Worm (Caenorhabditis elegans) whole organism, L2 larva: Measurements from ENCODE around the gene T12A7.9.

Experiments used
- C34F6.9 ChIP-seq: fragments of 150-350 bp; optimal IDR thresholded peaks from 2 replicates; lab custom pipeline; 2014; ENCODE audit warnings: missing biosample characterization, missing genetic modification characterization
- R02D3.7 ChIP-seq: fragments of 150-350 bp; optimal IDR thresholded peaks from 2 replicates; lab custom pipeline; 2014; ENCODE audit warnings: missing biosample characterization, missing genetic modification characterization
- Y55F3AM.14 ChIP-seq: fragments of 200-800 bp; sonication (Bioruptor generic); optimal IDR thresholded peaks from 2 replicates; lab custom pipeline; 2018; ENCODE audit warnings: mild to moderate bottlenecking, missing genetic modification characterization, missing compliant biosample characterization
- ZK546.5 ChIP-seq: sonication (generic microtip); optimal IDR thresholded peaks from 2 replicates; lab custom pipeline; 2017; ENCODE audit warnings: missing biosample characterization, missing genetic modification characterization
- aly-2 ChIP-seq: fragments of 150-350 bp; optimal IDR thresholded peaks from 2 replicates; lab custom pipeline; 2014; ENCODE audit warnings: missing biosample characterization, missing genetic modification characterization
- ama-1 ChIP-seq: fragments of 150-350 bp; optimal IDR thresholded peaks from 2 replicates; lab custom pipeline; 2018; ENCODE audit warnings: inconsistent platforms
- blmp-1 ChIP-seq: sonication (generic microtip); optimal IDR thresholded peaks from 2 replicates; lab custom pipeline; 2017; ENCODE audit warnings: missing genetic modification characterization, mild to moderate bottlenecking, missing compliant biosample characterization, antibody characterized with exemption, moderate library complexity; ENCODE audit not compliant: insufficient read depth
- ceh-16 ChIP-seq: fragments of 150-350 bp; optimal IDR thresholded peaks from 2 replicates; lab custom pipeline; 2014; ENCODE audit warnings: missing biosample characterization, missing genetic modification characterization
- crh-2 ChIP-seq: sonication (generic microtip); optimal IDR thresholded peaks from 2 replicates; lab custom pipeline; 2017; ENCODE audit warnings: missing biosample characterization, missing genetic modification characterization
- egl-27 ChIP-seq: sonication (generic microtip); optimal IDR thresholded peaks from 3 replicates; lab custom pipeline; 2017; ENCODE audit warnings: missing biosample characterization, missing genetic modification reagents, missing genetic modification characterization
- elt-1 ChIP-seq: fragments of 150-350 bp; optimal IDR thresholded peaks from 2 replicates; lab custom pipeline; 2014; ENCODE audit warnings: missing biosample characterization, missing genetic modification characterization
- elt-3 ChIP-seq: sonication (generic microtip); optimal IDR thresholded peaks from 2 replicates; lab custom pipeline; 2017; ENCODE audit warnings: missing biosample characterization, missing genetic modification characterization
- gmeb-1 ChIP-seq: fragments of 150-350 bp; optimal IDR thresholded peaks from 2 replicates; lab custom pipeline; 2014; ENCODE audit warnings: missing biosample characterization, missing genetic modification characterization
- lin-11 ChIP-seq: fragments of 150-350 bp; sonication (generic microtip); optimal IDR thresholded peaks from 2 replicates; lab custom pipeline; 2014; ENCODE audit warnings: missing biosample characterization, missing genetic modification characterization, inconsistent platforms, mixed read lengths
- lin-13 ChIP-seq: fragments of 150-350 bp; optimal IDR thresholded peaks from 2 replicates; lab custom pipeline; 2014; ENCODE audit warnings: missing biosample characterization, missing genetic modification reagents, missing genetic modification characterization
- lin-39 ChIP-seq: fragments of 150-350 bp; optimal IDR thresholded peaks from 2 replicates; lab custom pipeline; 2014; ENCODE audit warnings: missing biosample characterization, missing genetic modification reagents, missing genetic modification characterization
- lsy-2 ChIP-seq, 2 experiments: fragments of 150-350 bp in 1 of 2; sonication (generic microtip) in 1 of 2; optimal IDR thresholded peaks; 2 replicates each; lab custom pipeline; 2014 to 2017; ENCODE audit warnings: missing biosample characterization in 2 of 2, missing genetic modification characterization in 2 of 2
- mbf-1 ChIP-seq: sonication (generic microtip); optimal IDR thresholded peaks from 2 replicates; lab custom pipeline; 2017; ENCODE audit warnings: missing biosample characterization, missing genetic modification characterization
- nhr-11 ChIP-seq: fragments of 150-350 bp; optimal IDR thresholded peaks from 2 replicates; lab custom pipeline; 2014; ENCODE audit warnings: missing biosample characterization, missing genetic modification characterization
- nhr-12 ChIP-seq: fragments of 150-350 bp; optimal IDR thresholded peaks from 2 replicates; lab custom pipeline; 2014; ENCODE audit warnings: missing biosample characterization, missing genetic modification characterization
- nhr-129 ChIP-seq: fragments of 150-350 bp; optimal IDR thresholded peaks from 2 replicates; lab custom pipeline; 2014; ENCODE audit warnings: missing biosample characterization, missing genetic modification characterization
- nhr-21 ChIP-seq: fragments of 150-350 bp; optimal IDR thresholded peaks from 2 replicates; lab custom pipeline; 2014; ENCODE audit warnings: missing biosample characterization, missing genetic modification characterization
- nhr-23 ChIP-seq: fragments of 150-350 bp; optimal IDR thresholded peaks from 2 replicates; lab custom pipeline; 2014; ENCODE audit warnings: missing biosample characterization, missing genetic modification reagents, missing genetic modification characterization
- nhr-237 ChIP-seq: fragments of 150-350 bp; optimal IDR thresholded peaks from 2 replicates; lab custom pipeline; 2014; ENCODE audit warnings: missing biosample characterization, missing genetic modification characterization
- nhr-77 ChIP-seq: fragments of 150-350 bp; optimal IDR thresholded peaks from 2 replicates; lab custom pipeline; 2014; ENCODE audit warnings: missing biosample characterization, missing genetic modification characterization
- peb-1 ChIP-seq: fragments of 150-350 bp; optimal IDR thresholded peaks from 2 replicates; lab custom pipeline; 2014; ENCODE audit warnings: missing biosample characterization, missing genetic modification characterization
- sem-4 ChIP-seq: fragments of 150-350 bp; optimal IDR thresholded peaks from 2 replicates; lab custom pipeline; 2014; ENCODE audit warnings: missing biosample characterization, missing genetic modification reagents, missing genetic modification characterization
- skn-1 ChIP-seq: sonication (generic microtip); optimal IDR thresholded peaks from 2 replicates; lab custom pipeline; 2017; ENCODE audit warnings: missing biosample characterization, missing genetic modification characterization
- sma-3 ChIP-seq: sonication (generic microtip); optimal IDR thresholded peaks from 2 replicates; lab custom pipeline; 2016; ENCODE audit warnings: missing genetic modification reagents, missing genetic modification characterization, missing compliant biosample characterization
- snpc-4 ChIP-seq: fragments of 150-350 bp; optimal IDR thresholded peaks from 2 replicates; lab custom pipeline; 2014; ENCODE audit warnings: missing biosample characterization, missing genetic modification characterization
- unc-62 ChIP-seq: fragments of 150-350 bp; optimal IDR thresholded peaks from 2 replicates; lab custom pipeline; 2014; ENCODE audit warnings: missing biosample characterization, missing genetic modification reagents, missing genetic modification characterization
- zag-1 ChIP-seq: fragments of 150-350 bp; optimal IDR thresholded peaks from 2 replicates; lab custom pipeline; 2014; ENCODE audit warnings: missing biosample characterization, missing genetic modification characterization
- ztf-1 ChIP-seq: fragments of 200-800 bp; sonication (Bioruptor generic); conservative IDR thresholded peaks from 2 replicates; pipeline ENCODE4 v1.3.6; 2022; ENCODE audit warnings: missing genetic modification characterization, missing compliant biosample characterization
- ztf-11 ChIP-seq: sonication (generic microtip); optimal IDR thresholded peaks from 2 replicates; lab custom pipeline; 2017; ENCODE audit warnings: missing biosample characterization, missing genetic modification characterization
- ztf-4 ChIP-seq: fragments of 150-350 bp; optimal IDR thresholded peaks from 2 replicates; lab custom pipeline; 2014; ENCODE audit warnings: missing biosample characterization, missing genetic modification characterization

The T12A7.9 gene

ce11 chrIV:11744287-11744686 is 11.5 kb downstream of the T12A7.9 start (continued):
- TF ChIP-seq sma-3 (GFP tag; lab: Kevin White, UChicago): no peak
- no peak for TF ChIP-seq aly-2 (tag; lab: Kevin White, UChicago)
- TF ChIP-seq, all 48 proteins: peak for 3

DNA sequence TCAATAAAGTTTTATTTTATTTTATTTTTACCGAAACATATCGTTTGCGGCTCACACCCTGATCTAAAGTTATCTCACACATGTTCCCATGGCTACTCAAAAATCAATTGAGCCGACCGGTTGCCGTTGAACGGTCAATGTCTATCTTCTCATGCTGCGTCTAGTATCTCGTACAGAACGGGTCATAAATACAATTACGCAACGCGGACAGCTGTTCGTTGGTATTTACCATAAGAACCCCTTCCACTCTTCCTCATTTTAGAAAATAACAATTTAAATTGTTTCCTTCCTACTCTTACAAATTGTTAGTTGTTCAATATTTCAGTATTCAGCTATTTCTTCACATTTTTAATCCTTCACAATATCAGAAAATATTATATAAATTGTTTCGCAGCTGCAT is 12.0 kb downstream of the T12A7.9 start:
- TF ChIP-seq ztf-11 (tag; lab: Kevin White, UChicago) (no peak), R02D3.7 (tag; lab: Kevin White, UChicago) (no peak), lsy-2 (tag; optimal IDR thresholded peaks at IDR 0.05; lab: Kevin White, UChicago) (no peak), aly-2 (tag; lab: Kevin White, UChicago) (no peak), nhr-11 (tag; lab: Kevin White, UChicago) (no peak), nhr-237 (tag; lab: Kevin White, UChicago) (no peak), Y55F3AM.14 (GFP tag; lab: Kevin White, UChicago) (no peak), lin-13 (no peak), lin-11 (tag; lab: Kevin White, UChicago) (no peak), nhr-12 (tag; lab: Kevin White, UChicago) (no peak), nhr-23 (tag; lab: Kevin White, UChicago) (no peak)

DNA sequence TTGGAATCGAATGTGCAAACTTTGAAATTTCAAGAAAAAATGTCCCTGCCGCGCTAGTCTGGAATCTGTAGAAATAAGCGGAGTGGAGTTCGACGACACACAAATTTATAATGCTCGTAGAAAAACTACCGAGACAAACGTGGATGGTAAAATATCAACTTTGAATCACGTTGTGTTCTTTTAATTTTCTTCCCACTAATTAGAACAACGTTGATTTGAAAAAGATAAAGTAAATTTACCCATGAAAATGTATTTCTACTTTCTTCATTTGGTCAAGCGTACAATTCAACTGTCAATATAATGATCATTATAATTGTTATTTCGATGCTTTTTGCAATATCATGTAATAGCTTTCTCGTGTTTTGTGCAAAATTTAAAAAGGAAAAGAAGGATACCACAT is 13.4 kb downstream of the T12A7.9 start, which contains the start of gene K01A6.5:
Gene K01A6.5, plus strand, starts transcription at position 301 of the 400 bp plus-strand sequence.
- TF ChIP-seq elt-3 (tag; lab: Kevin White, UChicago) (no peak), sem-4 (tag; lab: Kevin White, UChicago) (no peak), elt-1 (no peak), ztf-1 (GFP tag; lab: Robert Waterston, UW) (no peak), egl-27 (tag; lab: Kevin White, UChicago) (no peak), nhr-77 (no peak), peb-1 (tag; lab: Kevin White, UChicago) (no peak), crh-2 (tag; lab: Kevin White, UChicago) (no peak)

ce11 chrIV:11740204-11740603 is 15.6 kb downstream of the T12A7.9 start, which contains the start of gene K01A6.4:
Gene K01A6.4 (minus strand): TSS chrIV:11740304.
- TF ChIP-seq egl-27 (tag; lab: Kevin White, UChicago) (no peak), ztf-4 (tag; lab: Kevin White, UChicago) (no peak), lin-11 (tag; lab: Kevin White, UChicago) (no peak), crh-2 (tag; lab: Kevin White, UChicago) (no peak), snpc-4 (no peak), skn-1 (tag; lab: Kevin White, UChicago) (no peak), C34F6.9 (tag; lab: Kevin White, UChicago) (no peak), ceh-16 (tag; lab: Kevin White, UChicago) (no peak), ama-1 (lab: Kevin White, UChicago) (no peak), nhr-12 (tag; lab: Kevin White, UChicago) (no peak), unc-62 (no peak), ZK546.5 (tag; lab: Kevin White, UChicago) (no peak), nhr-237 (tag; lab: Kevin White, UChicago) (no peak), Y55F3AM.14 (GFP tag; lab: Kevin White, UChicago) (no peak), zag-1 (no peak), gmeb-1 (tag; lab: Kevin White, UChicago) (no peak), blmp-1 (no peak), mbf-1 (tag; lab: Kevin White, UChicago) (no peak), lin-39 (tag; lab: Kevin White, UChicago) (no peak)

DNA sequence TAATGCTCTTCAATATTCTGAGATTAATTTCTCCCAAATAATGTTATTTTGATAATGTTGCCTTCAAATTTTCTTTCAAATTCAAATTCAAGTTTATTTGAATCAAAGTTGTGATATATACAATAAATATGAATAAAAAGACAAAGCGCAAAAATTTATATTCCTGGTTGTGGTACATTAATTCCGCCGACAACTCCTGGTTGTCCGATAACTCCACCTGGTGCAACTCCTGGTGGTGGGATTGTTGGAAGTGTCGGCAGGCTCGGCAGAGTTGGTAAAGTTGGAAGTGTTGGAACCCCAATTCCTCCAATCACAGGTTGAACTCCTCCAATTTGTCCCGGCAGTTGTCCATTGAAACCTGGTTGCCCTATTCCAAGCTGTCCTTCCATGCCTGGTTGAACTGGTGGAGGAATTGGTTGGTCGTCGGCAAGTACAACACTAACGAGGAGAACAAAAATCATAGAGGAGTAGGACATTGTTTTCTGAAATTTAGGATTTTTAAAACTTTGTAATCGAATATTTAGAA is 17.7 kb downstream of the T12A7.9 start, which contains the start of gene K01A6.7:
Gene K01A6.7, minus strand, starts transcription at position 476 of the 526 bp plus-strand sequence.
- TF ChIP-seq blmp-1 (no peak), lsy-2 (tag; optimal IDR thresholded peaks at IDR 0.05; lab: Kevin White, UChicago) (no peak), peb-1 (tag; lab: Kevin White, UChicago) (no peak), ZK546.5 (tag; lab: Kevin White, UChicago) (no peak), nhr-129 (tag; lab: Kevin White, UChicago) (no peak), lin-11 (tag; lab: Kevin White, UChicago) (no peak), Y55F3AM.14 (GFP tag; lab: Kevin White, UChicago) (no peak), ama-1 (lab: Kevin White, UChicago) (no peak), nhr-21 (no peak), lin-13 (no peak), zag-1 (no peak), ztf-11 (tag; lab: Kevin White, UChicago) (no peak), snpc-4 (no peak)
